Worm (Caenorhabditis elegans): Measurements from ENCODE around the gene ZK512.4.

The ZK512.4 gene

DNA sequence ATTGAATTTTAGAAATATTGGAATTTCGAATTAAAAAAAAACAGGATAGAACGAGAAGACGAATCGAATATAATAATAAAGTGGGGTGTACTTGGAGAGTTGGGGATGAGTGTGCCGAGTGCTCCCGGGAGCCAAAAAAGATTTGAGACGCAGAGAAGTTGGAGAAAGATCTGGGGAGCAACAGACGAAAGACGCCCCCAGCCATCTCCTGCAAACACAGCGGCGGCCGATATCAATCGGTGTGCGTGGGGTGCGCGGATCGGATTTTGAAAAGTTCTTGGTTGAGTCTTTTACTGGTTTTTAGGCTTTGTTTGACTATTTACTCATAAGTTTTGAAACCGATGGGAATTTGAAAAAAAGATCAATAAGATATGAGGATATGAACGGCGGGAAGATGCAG lies 8.7 kb downstream of the ZK512.4 start, which contains the start of gene nhl-1:
TSS of gene nhl-1 (minus strand) at position 101 of the 400 bp plus-strand sequence.
- TF ChIP-seq snu-23 (GFP tag; optimal IDR thresholded peaks at IDR 0.05) (no peak), nhr-71 (tag; optimal IDR thresholded peaks at IDR 0.05) (peak; percentile 1), rnt-1 (tag; optimal IDR thresholded peaks at IDR 0.05) (peak; percentile 44)

ce11 chrIII:9154766-9155165 lies 9.6 kb downstream of the ZK512.4 start, which contains the start of gene irld-34:
TSS of gene irld-34 (plus strand) at chrIII:9155066.
- TF ChIP-seq ceh-88 (GFP tag; IDR thresholded peaks at IDR 0.05) (no peak), fkh-8 (tag; optimal IDR thresholded peaks at IDR 0.05) (peak; percentile 50)

ce11 chrIII:9161553-9161952 lies 16.4 kb downstream of the ZK512.4 start, which contains the start of gene ptr-9:
TSS of gene ptr-9 (minus strand) at chrIII:9161653.
- TF ChIP-seq mdl-1 (tag; optimal IDR thresholded peaks at IDR 0.05) (no peak), blmp-1 (tag; optimal IDR thresholded peaks at IDR 0.05) (peak; percentile 35)

DNA sequence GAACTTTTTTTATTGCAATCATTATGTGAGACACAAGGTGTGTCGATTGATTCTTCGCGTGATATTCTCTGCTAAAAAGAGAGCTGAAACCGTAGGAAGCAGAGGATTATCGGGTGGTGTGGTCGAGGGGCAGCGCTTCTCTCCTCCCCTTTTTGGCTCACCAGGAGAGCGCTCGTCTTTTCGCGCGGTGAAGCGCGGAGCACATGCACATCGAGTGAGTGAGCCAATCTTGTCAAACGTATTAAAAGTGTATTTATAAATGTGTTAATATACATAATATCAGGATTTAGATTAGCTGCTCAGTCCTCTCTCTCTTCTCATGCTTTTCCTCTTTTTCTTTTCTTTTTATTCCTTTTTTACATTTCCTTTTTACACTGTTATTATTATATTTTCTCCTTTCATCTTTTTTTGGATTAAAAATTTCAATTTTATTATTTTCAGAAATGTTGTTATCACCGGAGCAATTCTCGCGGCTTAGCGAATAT lies 17.5 kb downstream of the ZK512.4 start, which contains the start of gene dgk-3:
TSS of gene dgk-3 (plus strand) at position 435 of the 485 bp plus-strand sequence.
- no peak for TF ChIP-seq sup-37 (GFP tag; optimal IDR thresholded peaks at IDR 0.05)
- TF ChIP-seq fkh-8 (tag; optimal IDR thresholded peaks at IDR 0.05): peak; percentile 44
- TF ChIP-seq efl-1 (optimal IDR thresholded peaks at IDR 0.05): no peak
- TF ChIP-seq efl-1 (GFP tag; optimal IDR thresholded peaks at IDR 0.05 in 1 of 2): peak in 1 of 2 experiments; percentile 69
- TF ChIP-seq sox-4 (tag; optimal IDR thresholded peaks at IDR 0.05): peak; percentile 38
- peak; percentile 83 for TF ChIP-seq dsc-1 (tag; optimal IDR thresholded peaks at IDR 0.05)
- no peak for TF ChIP-seq F16B12.6 (tag; optimal IDR thresholded peaks at IDR 0.05)
- TF ChIP-seq pax-3 (tag; optimal IDR thresholded peaks at IDR 0.05): peak; percentile 58
- no peak for TF ChIP-seq unc-130 (tag; optimal IDR thresholded peaks at IDR 0.05)

DNA sequence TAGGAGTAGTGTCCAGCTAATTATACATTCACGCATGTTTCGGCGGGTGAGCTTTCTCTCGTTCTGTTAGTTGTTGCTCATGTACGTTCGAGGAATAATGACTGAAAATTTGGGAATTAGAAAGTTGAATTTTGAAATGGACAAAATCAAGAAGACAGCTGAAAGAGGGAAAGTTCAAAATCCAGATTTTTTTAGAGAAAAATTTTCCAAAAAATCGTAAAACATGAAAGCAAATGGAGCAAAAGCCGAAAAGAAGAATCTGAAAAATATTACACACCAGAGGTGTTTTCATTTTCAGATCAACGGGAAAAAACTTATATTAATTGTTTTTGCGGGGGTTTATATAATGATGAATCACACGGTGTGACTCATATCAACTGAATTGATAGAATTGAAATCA lies 27.6 kb downstream of the ZK512.4 start, which contains the start of gene ina-1:
TSS of gene ina-1 (minus strand) at position 101 of the 400 bp plus-strand sequence.
- TF ChIP-seq pqm-1 (tag; optimal IDR thresholded peaks at IDR 0.05) (no peak), unc-86 (tag; optimal IDR thresholded peaks at IDR 0.05) (no peak)

DNA sequence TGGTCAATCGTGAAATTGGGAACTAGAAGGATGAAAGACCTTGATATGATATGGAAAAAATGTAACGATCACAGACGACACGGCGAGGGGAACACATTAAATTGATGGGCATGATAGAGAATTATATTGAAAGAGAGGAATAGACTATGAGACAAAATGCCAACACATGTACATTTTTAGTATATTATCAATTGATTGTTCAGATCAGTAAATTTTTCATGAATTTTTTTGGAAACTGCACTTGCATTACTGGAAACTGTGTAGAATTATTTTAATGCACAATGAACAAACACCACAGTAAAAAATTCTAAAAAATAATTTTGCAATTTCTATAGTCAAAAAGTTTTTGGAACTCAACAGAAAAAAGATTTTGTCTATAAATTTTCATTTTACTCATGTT lies 28.1 kb downstream of the ZK512.4 start:
- TF ChIP-seq pag-3 (tag; optimal IDR thresholded peaks at IDR 0.05; ENCODE audit: borderline replicate concordance, insufficient read depth): peak; percentile 68
- no peak for TF ChIP-seq hpl-2 (GFP tag; optimal IDR thresholded peaks at IDR 0.05)
- TF ChIP-seq Y116A8C.19 (tag; optimal IDR thresholded peaks at IDR 0.05; ENCODE audit: borderline replicate concordance): no peak
- peak in 2 of 6 experiments; percentile 20 to 48 for TF ChIP-seq elt-3 (tag; optimal IDR thresholded peaks at IDR 0.05)
- TF ChIP-seq alr-1 (tag; optimal IDR thresholded peaks at IDR 0.05; ENCODE audit: borderline replicate concordance): no peak
- peak; percentile 23 for TF ChIP-seq lin-14 (GFP tag; optimal IDR thresholded peaks at IDR 0.05)
- TF ChIP-seq aha-1 (tag; optimal IDR thresholded peaks at IDR 0.05): no peak
- TF ChIP-seq ceh-63 (GFP tag; optimal IDR thresholded peaks at IDR 0.05): no peak
- TF ChIP-seq nhr-85 (tag): peak; percentile 60

ce11 chrIII:9176008-9176407 lies 30.9 kb downstream of the ZK512.4 start:
- TF ChIP-seq blmp-1 (tag; optimal IDR thresholded peaks at IDR 0.05) (peak; percentile 43), dsc-1 (tag; optimal IDR thresholded peaks at IDR 0.05) (no peak), rnt-1 (tag; optimal IDR thresholded peaks at IDR 0.05) (peak; percentile 6), lin-35 (GFP tag; optimal IDR thresholded peaks at IDR 0.05) (no peak), lin-14 (GFP tag; optimal IDR thresholded peaks at IDR 0.05) (peak; percentile 29), mep-1 (tag; optimal IDR thresholded peaks at IDR 0.05) (peak; percentile 2), irx-1 (tag; optimal IDR thresholded peaks at IDR 0.05) (no peak), ztf-11 (tag; optimal IDR thresholded peaks at IDR 0.05) (peak in 1 of 2 experiments; percentile 18), grh-1 (GFP tag; IDR thresholded peaks at IDR 0.05) (no peak), nhr-20 (tag; optimal IDR thresholded peaks at IDR 0.05) (peak; percentile 11)
